Worm (Caenorhabditis elegans): ENCODE results near the gene T01G1.2.

T01G1.2 gene

DNA sequence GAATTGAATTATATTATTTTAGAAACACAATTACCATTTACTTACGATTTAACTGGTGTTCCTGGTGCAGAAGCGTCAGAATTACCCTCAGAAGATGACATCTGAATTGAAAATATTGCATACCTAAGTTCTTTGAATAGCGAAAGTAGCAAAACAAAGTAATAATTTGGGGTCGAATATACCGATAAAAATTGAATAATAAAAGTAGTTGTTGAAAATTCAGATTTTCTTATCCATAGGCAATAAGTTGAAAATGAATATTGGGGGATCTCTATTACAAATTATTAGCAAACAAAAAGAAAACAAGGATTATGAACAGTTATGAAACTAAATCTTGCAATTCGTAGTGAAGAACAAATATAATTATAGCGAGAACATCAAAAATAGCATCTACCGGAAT, 24.9 kb upstream of the T01G1.2 start, which contains the start of gene leo-1:
leo-1 (minus strand) TSS at position 101 of the 400 bp plus-strand sequence.
- TF ChIP-seq drap-1 (GFP tag; optimal IDR thresholded peaks at IDR 0.05) (no peak), cnd-1 (tag; optimal IDR thresholded peaks at IDR 0.05) (no peak), ztf-11 (tag; optimal IDR thresholded peaks at IDR 0.05) (no peak), zip-8 (tag; optimal IDR thresholded peaks at IDR 0.05) (no peak), mls-2 (tag; optimal IDR thresholded peaks at IDR 0.05) (no peak)

DNA sequence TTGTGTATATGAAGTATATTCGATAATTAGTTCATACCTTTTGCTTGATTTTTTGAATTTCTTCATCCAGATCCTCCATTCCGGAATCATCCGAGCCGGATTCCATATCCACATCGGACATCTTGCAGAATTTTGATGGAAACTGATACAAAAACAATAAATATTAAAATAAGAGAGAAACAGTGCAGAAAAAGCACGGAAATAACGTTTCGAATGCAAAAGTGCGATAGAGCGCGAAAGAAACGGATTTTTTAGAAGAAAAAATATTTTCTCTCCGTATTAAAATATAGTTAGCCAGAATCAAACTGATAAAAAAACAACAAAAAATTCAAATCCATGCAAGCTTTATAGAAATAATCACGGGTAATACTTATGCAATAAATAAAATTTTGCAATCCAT, 21.5 kb upstream of the T01G1.2 start, which contains the start of gene sart-3:
sart-3 (minus strand) TSS at position 219 of the 400 bp plus-strand sequence.
- TF ChIP-seq nhr-237 (tag; optimal IDR thresholded peaks at IDR 0.05) (no peak), nhr-28 (tag; optimal IDR thresholded peaks at IDR 0.05) (no peak), snpc-4 (tag; optimal IDR thresholded peaks at IDR 0.05) (no peak), ceh-83 (GFP tag; optimal IDR thresholded peaks at IDR 0.05) (no peak), cnd-1 (tag; optimal IDR thresholded peaks at IDR 0.05) (no peak), lsy-2 (tag; optimal IDR thresholded peaks at IDR 0.05) (no peak), tbx-8 (GFP tag; optimal IDR thresholded peaks at IDR 0.05) (no peak), unc-62 (GFP tag; optimal IDR thresholded peaks at IDR 0.05) (no peak), lin-32 (GFP tag; optimal IDR thresholded peaks at IDR 0.05) (no peak), drap-1 (GFP tag; optimal IDR thresholded peaks at IDR 0.05) (no peak), nhr-12 (tag; optimal IDR thresholded peaks at IDR 0.05) (no peak), ceh-43 (GFP tag; optimal IDR thresholded peaks at IDR 0.05) (no peak), nhr-2 (tag; optimal IDR thresholded peaks at IDR 0.05) (no peak), elt-3 (tag; optimal IDR thresholded peaks at IDR 0.05) (no peak), M03D4.4 (tag; optimal IDR thresholded peaks at IDR 0.05) (no peak)

ce11 chrIV:11336180-11336579, 18.0 kb upstream of the T01G1.2 start:
- no peak for TF ChIP-seq sem-2 (GFP tag; optimal IDR thresholded peaks at IDR 0.05)
- no peak for TF ChIP-seq elt-3 (tag; optimal IDR thresholded peaks at IDR 0.05)
- no peak for TF ChIP-seq ceh-83 (GFP tag; optimal IDR thresholded peaks at IDR 0.05)
- TF ChIP-seq snpc-4 (tag; optimal IDR thresholded peaks at IDR 0.05), result no peak
- no peak for TF ChIP-seq lin-32 (GFP tag; optimal IDR thresholded peaks at IDR 0.05)
- TF ChIP-seq ham-2 (GFP tag; optimal IDR thresholded peaks at IDR 0.05), result no peak

DNA sequence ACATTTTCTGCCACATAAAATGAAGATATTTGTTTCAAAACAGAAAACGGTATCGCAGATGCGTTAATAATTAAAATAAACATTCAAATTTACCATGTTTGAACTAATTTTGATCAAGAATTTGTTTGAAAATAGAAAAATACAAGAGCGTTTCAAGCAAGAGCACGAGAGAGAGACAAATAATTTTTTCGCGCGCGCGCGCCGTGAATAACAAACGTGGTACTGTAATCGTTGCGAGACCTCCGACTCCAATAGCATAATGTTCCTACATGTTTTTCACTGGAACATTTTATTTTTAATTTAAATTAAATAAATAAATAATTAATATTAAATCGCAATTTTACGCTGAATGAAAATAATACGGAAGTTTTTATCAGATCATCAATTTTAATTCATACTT, 17.2 kb upstream of the T01G1.2 start, which contains the start of gene F54E12.2:
F54E12.2 (minus strand) TSS at position 164 of the 400 bp plus-strand sequence.
- TF ChIP-seq nhr-237 (tag; optimal IDR thresholded peaks at IDR 0.05) (no peak), lsy-2 (tag; optimal IDR thresholded peaks at IDR 0.05) (no peak)

DNA sequence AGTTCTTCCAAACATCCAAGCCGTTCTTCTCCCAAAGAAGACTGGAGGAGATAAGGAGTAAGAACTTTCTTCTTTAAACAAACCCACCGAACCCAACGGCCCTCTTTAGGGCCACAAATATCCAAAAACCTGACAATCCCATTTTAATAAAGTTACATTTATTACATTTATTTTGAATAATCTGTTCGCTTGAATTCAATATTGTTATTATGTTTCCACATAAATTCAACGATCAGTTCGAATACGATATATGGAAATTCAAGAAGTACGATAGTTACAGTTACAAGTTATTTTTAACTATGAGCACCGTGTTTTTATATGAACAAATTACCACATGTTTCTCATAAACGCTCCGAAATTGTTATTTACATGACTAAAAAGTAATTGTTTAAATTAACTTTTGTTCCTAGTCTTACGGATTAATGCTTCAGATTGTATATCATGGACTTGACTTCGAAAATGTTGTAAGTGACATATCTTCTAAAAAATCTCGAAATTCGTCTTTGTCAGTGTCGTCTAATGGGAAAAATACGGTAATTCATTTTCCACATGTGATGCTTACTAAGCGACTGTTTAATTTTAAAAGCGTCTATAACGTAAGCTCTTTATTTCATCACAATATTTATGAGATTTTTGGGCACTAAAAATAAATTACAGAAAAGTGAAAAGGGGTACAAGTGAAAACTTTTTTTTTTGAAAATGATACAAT, 13.3 kb upstream of the T01G1.2 start:
- no peak for TF ChIP-seq pha-4 (tag; optimal IDR thresholded peaks at IDR 0.05)
- TF ChIP-seq cnd-1 (tag; optimal IDR thresholded peaks at IDR 0.05), result no peak
- TF ChIP-seq ham-2 (GFP tag; optimal IDR thresholded peaks at IDR 0.05), result no peak
- TF ChIP-seq drap-1 (GFP tag; optimal IDR thresholded peaks at IDR 0.05), result no peak
- no peak for TF ChIP-seq ztf-11 (tag; optimal IDR thresholded peaks at IDR 0.05)
- TF ChIP-seq unc-39 (tag; optimal IDR thresholded peaks at IDR 0.05), result no peak
- no peak for TF ChIP-seq mls-2 (tag; optimal IDR thresholded peaks at IDR 0.05)
- no peak for TF ChIP-seq sptf-1 (tag; optimal IDR thresholded peaks at IDR 0.05)
- no peak for TF ChIP-seq nhr-76 (tag; optimal IDR thresholded peaks at IDR 0.05)
- TF ChIP-seq blmp-1 (tag; optimal IDR thresholded peaks at IDR 0.05), result no peak
- TF ChIP-seq nhr-237 (tag; optimal IDR thresholded peaks at IDR 0.05), result no peak
- TF ChIP-seq ceh-43 (GFP tag; optimal IDR thresholded peaks at IDR 0.05), result no peak
- TF ChIP-seq hlh-1 (tag; optimal IDR thresholded peaks at IDR 0.05), result no peak
- TF ChIP-seq ceh-39 (tag; optimal IDR thresholded peaks at IDR 0.05), result no peak
- TF ChIP-seq mab-5 (tag; optimal IDR thresholded peaks at IDR 0.05), result no peak
- no peak for TF ChIP-seq M03D4.4 (tag; optimal IDR thresholded peaks at IDR 0.05)
- TF ChIP-seq mep-1 (tag; optimal IDR thresholded peaks at IDR 0.05), result no peak

ce11 chrIV:11344288-11344687, 9.9 kb upstream of the T01G1.2 start:
- no peak for TF ChIP-seq tbx-8 (GFP tag; optimal IDR thresholded peaks at IDR 0.05)
- no peak for TF ChIP-seq mep-1 (tag; optimal IDR thresholded peaks at IDR 0.05)
- TF ChIP-seq ces-1 (GFP tag; optimal IDR thresholded peaks at IDR 0.05), result no peak
- TF ChIP-seq M03D4.4 (tag; optimal IDR thresholded peaks at IDR 0.05), result no peak
- no peak for TF ChIP-seq ceh-43 (GFP tag; optimal IDR thresholded peaks at IDR 0.05)
- no peak for TF ChIP-seq mls-2 (tag; optimal IDR thresholded peaks at IDR 0.05)
- no peak for TF ChIP-seq pha-4 (tag; optimal IDR thresholded peaks at IDR 0.05)
- no peak for TF ChIP-seq cnd-1 (tag; optimal IDR thresholded peaks at IDR 0.05)
- TF ChIP-seq unc-39 (tag; optimal IDR thresholded peaks at IDR 0.05), result no peak
